Worm (Caenorhabditis elegans) whole organism, late embryonic: ENCODE results near the gene ZK1251.3.

Experiments used
- ama-1 ChIP-seq: fragments of 150-350 bp; optimal IDR thresholded peaks from 2 replicates; lab custom pipeline; 2014
- ceh-22 ChIP-seq: sonication (generic microtip); optimal IDR thresholded peaks from 2 replicates; lab custom pipeline; 2017; ENCODE audit warnings: missing biosample characterization, missing genetic modification characterization
- ceh-45 ChIP-seq: fragments of 200-800 bp; sonication (Bioruptor generic); IDR thresholded peaks from 2 replicates; pipeline ENCODE4 v1.3.6; 2022; ENCODE audit warnings: missing genetic modification reagents, missing genetic modification characterization, missing compliant biosample characterization
- fkh-10 ChIP-seq: fragments of 150-350 bp; optimal IDR thresholded peaks from 2 replicates; lab custom pipeline; 2014; ENCODE audit warnings: missing biosample characterization, missing genetic modification reagents, missing genetic modification characterization
- nfya-1 ChIP-seq: sonication (generic microtip); optimal IDR thresholded peaks from 2 replicates; lab custom pipeline; 2017; ENCODE audit warnings: missing genetic modification characterization, mild to moderate bottlenecking, missing compliant biosample characterization, antibody characterized with exemption, moderate library complexity

ce11 chrIV:9727217-9727616 is 43.8 kb downstream of the ZK1251.3 start:
- TF ChIP-seq ceh-22 (tag; lab: Kevin White, UChicago) (no peak), ama-1 (lab: Kevin White, UChicago) (no peak), nfya-1 (no peak), fkh-10 (GFP tag; lab: Kevin White, UChicago) (no peak), ceh-45 (GFP tag; lab: Robert Waterston, UW) (no peak)
